Worm (Caenorhabditis elegans): ENCODE results near the gene trpl-2.

trpl-2 gene

ce11 chrIV:4294552-4294951, 31.9 kb upstream of the trpl-2 start, which contains the start of gene F15E6.3:
F15E6.3 (plus strand) TSS chrIV:4294895.
- TF ChIP-seq K02D7.2 (tag; optimal IDR thresholded peaks at IDR 0.05) (no peak), madf-2 (tag; optimal IDR thresholded peaks at IDR 0.05) (no peak), C38D4.7 (GFP tag; optimal IDR thresholded peaks at IDR 0.05) (no peak), pros-1 (tag; optimal IDR thresholded peaks at IDR 0.05) (no peak), ceh-24 (tag; optimal IDR thresholded peaks at IDR 0.05) (no peak), hlh-8 (tag; optimal IDR thresholded peaks at IDR 0.05) (no peak)

DNA sequence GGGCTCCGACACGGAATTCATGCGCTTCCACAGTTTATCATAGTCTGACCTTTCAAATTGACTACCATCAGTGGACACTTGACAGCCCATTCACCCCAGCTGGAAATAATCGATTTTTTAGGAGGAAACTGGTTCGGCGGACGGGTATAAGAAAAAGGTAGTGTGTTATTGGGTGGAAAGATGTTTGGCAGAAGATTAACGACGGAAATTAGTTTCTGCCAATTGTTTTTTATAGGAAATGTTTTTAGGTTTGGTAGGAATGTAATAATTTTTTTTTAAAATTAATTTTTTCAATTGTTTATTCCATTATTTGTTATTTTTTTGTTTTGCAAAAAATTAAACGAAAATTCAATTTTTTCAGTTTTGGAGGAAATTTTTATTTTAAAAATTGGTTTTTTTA, 27.5 kb upstream of the trpl-2 start, which contains the start of gene F15E6.9:
Gene F15E6.9, minus strand, starts transcription at position 101 of the 400 bp plus-strand sequence.
- no peak for TF ChIP-seq K09A11.1 (tag; optimal IDR thresholded peaks at IDR 0.05; ENCODE audit: insufficient read depth)
- TF ChIP-seq ceh-22 (tag; optimal IDR thresholded peaks at IDR 0.05), result no peak
- TF ChIP-seq ceh-18 (tag; optimal IDR thresholded peaks at IDR 0.05), result no peak
- no peak for TF ChIP-seq unc-86 (tag; optimal IDR thresholded peaks at IDR 0.05)
- no peak for TF ChIP-seq mec-3 (tag; optimal IDR thresholded peaks at IDR 0.05; ENCODE audit: borderline replicate concordance)
- TF ChIP-seq unc-3 (GFP tag; conservative IDR thresholded peaks at IDR 0.05), result no peak
- no peak for TF ChIP-seq unc-3 (tag; optimal IDR thresholded peaks at IDR 0.05)
- no peak for TF ChIP-seq nhr-11 (tag; optimal IDR thresholded peaks at IDR 0.05)
- TF ChIP-seq unc-55 (GFP tag; optimal IDR thresholded peaks at IDR 0.05), result no peak
- TF ChIP-seq C08G9.2 (tag; optimal IDR thresholded peaks at IDR 0.05), result no peak
- no peak for TF ChIP-seq pha-2 (tag; optimal IDR thresholded peaks at IDR 0.05)
- TF ChIP-seq pax-1 (tag; optimal IDR thresholded peaks at IDR 0.05), result no peak
- no peak for TF ChIP-seq hlh-8 (tag; optimal IDR thresholded peaks at IDR 0.05)
- TF ChIP-seq sox-2 (GFP tag; IDR thresholded peaks at IDR 0.05), result no peak
- no peak for TF ChIP-seq nfya-1 (tag; optimal IDR thresholded peaks at IDR 0.05)
- no peak for TF ChIP-seq ahr-1 (tag; optimal IDR thresholded peaks at IDR 0.05)
- no peak for TF ChIP-seq K02D7.2 (tag; optimal IDR thresholded peaks at IDR 0.05)
- no peak for TF ChIP-seq hlh-6 (tag; optimal IDR thresholded peaks at IDR 0.05)
- no peak for TF ChIP-seq ama-1 (optimal IDR thresholded peaks at IDR 0.05)
- no peak for TF ChIP-seq lin-11 (tag; optimal IDR thresholded peaks at IDR 0.05)

ce11 chrIV:4299994-4300393, 26.5 kb upstream of the trpl-2 start:
- no peak for TF ChIP-seq hlh-6 (tag; optimal IDR thresholded peaks at IDR 0.05)
- TF ChIP-seq pros-1 (tag; optimal IDR thresholded peaks at IDR 0.05), result no peak

DNA sequence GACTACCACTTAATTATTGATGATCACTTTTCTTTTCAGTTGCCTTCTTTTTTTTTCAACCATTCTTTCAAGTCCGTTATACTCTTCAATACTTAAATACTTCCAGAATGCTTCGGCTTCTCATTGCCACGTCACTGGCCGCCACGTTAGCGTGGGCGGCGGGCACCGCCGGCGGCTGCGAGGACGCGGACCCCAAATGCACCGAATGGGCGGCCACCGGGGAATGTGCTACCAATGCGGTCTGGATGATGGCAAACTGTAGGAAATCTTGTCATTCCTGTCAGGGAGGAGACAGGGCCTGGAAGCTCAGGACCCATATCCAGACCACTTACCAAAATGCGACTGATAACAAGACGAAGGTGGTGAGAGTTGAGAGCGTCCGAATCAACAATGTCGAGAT, 25.3 kb upstream of the trpl-2 start, which contains the start of gene lgc-22:
Gene lgc-22, plus strand, starts transcription at position 105 of the 400 bp plus-strand sequence.
- no peak for TF ChIP-seq ceh-9 (tag; optimal IDR thresholded peaks at IDR 0.05)
- TF ChIP-seq odd-2 (tag; optimal IDR thresholded peaks at IDR 0.05), result no peak
- TF ChIP-seq pat-9 (tag; optimal IDR thresholded peaks at IDR 0.05), result no peak
- TF ChIP-seq syd-9 (tag; optimal IDR thresholded peaks at IDR 0.05), result no peak
- no peak for TF ChIP-seq zip-5 (tag; optimal IDR thresholded peaks at IDR 0.05)
- no peak for TF ChIP-seq pha-4 (tag; optimal IDR thresholded peaks at IDR 0.05)
- no peak for TF ChIP-seq pag-3 (tag; optimal IDR thresholded peaks at IDR 0.05; ENCODE audit: borderline replicate concordance)
- TF ChIP-seq che-1 (tag; optimal IDR thresholded peaks at IDR 0.05), result no peak
- TF ChIP-seq C08G9.2 (tag; optimal IDR thresholded peaks at IDR 0.05), result no peak
- TF ChIP-seq ceh-22 (tag; optimal IDR thresholded peaks at IDR 0.05), result no peak
- TF ChIP-seq unc-42 (tag; optimal IDR thresholded peaks at IDR 0.05), result no peak
- no peak for TF ChIP-seq mec-3 (tag; optimal IDR thresholded peaks at IDR 0.05; ENCODE audit: borderline replicate concordance)
- TF ChIP-seq pqm-1 (tag; optimal IDR thresholded peaks at IDR 0.05), result no peak
- TF ChIP-seq sdc-2 (tag; optimal IDR thresholded peaks at IDR 0.05), result no peak
- no peak for TF ChIP-seq eyg-1 (tag; optimal IDR thresholded peaks at IDR 0.05)
- no peak for TF ChIP-seq npax-4 (tag; optimal IDR thresholded peaks at IDR 0.05)
